Worm (Caenorhabditis elegans) whole organism, L4 larva: ENCODE measurements around the gene sup-26.

Experiments used
- R02D3.7 ChIP-seq: fragments of 150-350 bp; sonication (generic microtip); optimal IDR thresholded peaks from 3 replicates; lab custom pipeline; 2014; ENCODE audit warnings: missing biosample characterization, missing genetic modification characterization
- Y105C5A.15 ChIP-seq: fragments of 200-800 bp; sonication (Bioruptor generic); IDR thresholded peaks from 2 replicates; pipeline ENCODE4 v1.3.6; 2022; ENCODE audit warnings: missing genetic modification characterization, missing compliant biosample characterization
- ceh-20 ChIP-seq: fragments of 200-800 bp; sonication (Bioruptor generic); IDR thresholded peaks from 2 replicates; pipeline ENCODE4 v1.3.6; 2022; ENCODE audit warnings: missing genetic modification reagents, missing genetic modification characterization, missing compliant biosample characterization
- ceh-44 ChIP-seq: fragments of 200-800 bp; sonication (Bioruptor generic); IDR thresholded peaks from 2 replicates; pipeline ENCODE4 v1.3.6; 2022; ENCODE audit warnings: missing genetic modification reagents, missing genetic modification characterization, missing compliant biosample characterization
- cey-2 ChIP-seq: sonication (generic microtip); optimal IDR thresholded peaks from 3 replicates; lab custom pipeline; 2017; ENCODE audit warnings: missing genetic modification characterization, mild to moderate bottlenecking, missing compliant biosample characterization, antibody characterized with exemption, borderline replicate concordance; ENCODE audit not compliant: insufficient read depth
- daf-19 ChIP-seq: fragments of 200-800 bp; sonication (Bioruptor generic); conservative IDR thresholded peaks from 2 replicates; pipeline ENCODE4 v1.3.6; 2022; ENCODE audit warnings: missing genetic modification characterization, missing compliant biosample characterization
- daf-8 ChIP-seq: fragments of 200-800 bp; sonication (Bioruptor generic); IDR thresholded peaks from 2 replicates; pipeline ENCODE4 v1.3.6; 2022; ENCODE audit warnings: missing genetic modification characterization, missing compliant biosample characterization
- dmd-6 ChIP-seq: fragments of 200-800 bp; sonication (Bioruptor generic); IDR thresholded peaks from 2 replicates; pipeline ENCODE4 v1.3.6; 2022; ENCODE audit warnings: missing genetic modification reagents, missing genetic modification characterization, missing compliant biosample characterization
- dmd-8 ChIP-seq: fragments of 200-800 bp; sonication (Bioruptor generic); IDR thresholded peaks from 2 replicates; pipeline ENCODE4 v1.3.6; 2022; ENCODE audit warnings: missing genetic modification characterization, missing compliant biosample characterization
- dmd-9 ChIP-seq: fragments of 200-800 bp; sonication (Bioruptor generic); IDR thresholded peaks from 2 replicates; pipeline ENCODE4 v1.3.6; 2022; ENCODE audit warnings: missing genetic modification reagents, missing genetic modification characterization, missing compliant biosample characterization
- duxl-1 ChIP-seq: sonication (generic microtip); optimal IDR thresholded peaks from 2 replicates; lab custom pipeline; 2016; ENCODE audit warnings: mild to moderate bottlenecking, missing genetic modification characterization, moderate library complexity, missing compliant biosample characterization; ENCODE audit not compliant: poor library complexity
- egl-27 ChIP-seq: sonication (generic microtip); optimal IDR thresholded peaks from 3 replicates; lab custom pipeline; 2017; ENCODE audit warnings: missing biosample characterization, missing genetic modification reagents, missing genetic modification characterization
- gei-8 ChIP-seq: fragments of 200-800 bp; sonication (Bioruptor generic); optimal IDR thresholded peaks from 2 replicates; lab custom pipeline; 2018; ENCODE audit warnings: mild to moderate bottlenecking, missing genetic modification characterization, missing compliant biosample characterization
- hlh-11 ChIP-seq: fragments of 200-800 bp; sonication (Bioruptor generic); optimal IDR thresholded peaks from 2 replicates; lab custom pipeline; 2018; ENCODE audit warnings: mild to moderate bottlenecking, missing genetic modification characterization, missing compliant biosample characterization
- lim-7 ChIP-seq: fragments of 200-800 bp; sonication (Bioruptor generic); IDR thresholded peaks from 2 replicates; pipeline ENCODE4 v1.3.6; 2022; ENCODE audit warnings: missing genetic modification characterization, missing compliant biosample characterization
- lin-1 ChIP-seq: fragments of 200-800 bp; sonication (Bioruptor generic); IDR thresholded peaks from 2 replicates; pipeline ENCODE4 v1.3.6; 2022; ENCODE audit warnings: missing genetic modification reagents, missing genetic modification characterization, missing compliant biosample characterization
- lin-15B ChIP-seq: fragments of 150-350 bp; sonication (generic microtip); optimal IDR thresholded peaks from 3 replicates; lab custom pipeline; 2014; ENCODE audit warnings: missing biosample characterization, missing genetic modification characterization
- lin-29 ChIP-seq: fragments of 200-800 bp; sonication (Bioruptor generic); IDR thresholded peaks from 2 replicates; pipeline ENCODE4 v1.3.6; 2022; ENCODE audit warnings: missing genetic modification reagents, missing genetic modification characterization, missing compliant biosample characterization
- lin-38 ChIP-seq: fragments of 200-800 bp; sonication (Bioruptor generic); IDR thresholded peaks from 2 replicates; pipeline ENCODE4 v1.3.6; 2022; ENCODE audit warnings: missing genetic modification reagents, missing genetic modification characterization, missing compliant biosample characterization
- madf-5 ChIP-seq, 2 experiments: fragments of 200-800 bp; sonication (Bioruptor generic); IDR thresholded peaks; 2 replicates each; pipeline ENCODE4 v1.3.6; 2022; ENCODE audit warnings: missing compliant biosample characterization in 2 of 2, missing genetic modification characterization in 2 of 2
- madf-9 ChIP-seq: fragments of 200-800 bp; sonication (Bioruptor generic); conservative IDR thresholded peaks from 2 replicates; pipeline ENCODE4 v1.3.6; 2022; ENCODE audit warnings: missing genetic modification reagents, missing genetic modification characterization, missing compliant biosample characterization
- mdt-29 ChIP-seq: fragments of 200-800 bp; sonication (Bioruptor generic); IDR thresholded peaks from 2 replicates; pipeline ENCODE4 v1.3.6; 2022; ENCODE audit warnings: missing genetic modification reagents, missing genetic modification characterization, missing compliant biosample characterization
- mep-1 ChIP-seq: fragments of 150-350 bp; sonication (generic microtip); optimal IDR thresholded peaks from 3 replicates; lab custom pipeline; 2014; ENCODE audit warnings: missing biosample characterization, missing genetic modification characterization
- nhr-11 ChIP-seq: fragments of 150-350 bp; optimal IDR thresholded peaks from 2 replicates; lab custom pipeline; 2014; ENCODE audit warnings: missing biosample characterization, missing genetic modification characterization
- nhr-111 ChIP-seq: fragments of 200-800 bp; sonication (Bioruptor generic); optimal IDR thresholded peaks from 2 replicates; lab custom pipeline; 2018; ENCODE audit warnings: mild to moderate bottlenecking, missing genetic modification characterization, missing compliant biosample characterization
- nhr-42 ChIP-seq: fragments of 200-800 bp; sonication (Bioruptor generic); IDR thresholded peaks from 2 replicates; pipeline ENCODE4 v1.3.6; 2022; ENCODE audit warnings: missing genetic modification characterization, missing compliant biosample characterization
- nhr-6 ChIP-seq: fragments of 150-350 bp; optimal IDR thresholded peaks from 2 replicates; lab custom pipeline; 2014; ENCODE audit warnings: missing biosample characterization, missing genetic modification characterization
- pha-4 ChIP-seq, 2 experiments: fragments of 150-350 bp in 1 of 2; fragments of 200-800 bp in 1 of 2; sonication (Bioruptor generic) in 1 of 2; IDR thresholded peaks in 1 of 2; optimal IDR thresholded peaks in 1 of 2; 2 replicates each; pipeline versions ENCODE4 v1.3.6 to Lab custom; 2014 to 2022; ENCODE audit warnings: missing genetic modification characterization in 2 of 2, missing genetic modification reagents in 2 of 2, missing biosample characterization in 1 of 2, missing compliant biosample characterization in 1 of 2
- saeg-2 ChIP-seq: fragments of 200-800 bp; sonication (Bioruptor generic); IDR thresholded peaks from 2 replicates; pipeline ENCODE4 v1.3.6; 2022; ENCODE audit warnings: missing genetic modification reagents, missing genetic modification characterization, missing compliant biosample characterization
- skn-1 ChIP-seq: fragments of 150-350 bp; optimal IDR thresholded peaks from 2 replicates; lab custom pipeline; 2014; ENCODE audit warnings: missing biosample characterization, missing genetic modification characterization
- snpc-4 ChIP-seq: fragments of 150-350 bp; optimal IDR thresholded peaks from 2 replicates; lab custom pipeline; 2014; ENCODE audit warnings: missing biosample characterization, missing genetic modification characterization
- spr-1 ChIP-seq: sonication (generic microtip); optimal IDR thresholded peaks from 2 replicates; lab custom pipeline; 2016; ENCODE audit warnings: mild to moderate bottlenecking, missing genetic modification characterization, missing compliant biosample characterization
- spr-3 ChIP-seq: fragments of 200-800 bp; sonication (Bioruptor generic); optimal IDR thresholded peaks from 2 replicates; lab custom pipeline; 2018; ENCODE audit warnings: mild to moderate bottlenecking, missing genetic modification characterization, missing compliant biosample characterization
- tag-97 ChIP-seq: fragments of 200-800 bp; sonication (Bioruptor generic); IDR thresholded peaks from 2 replicates; pipeline ENCODE4 v1.3.6; 2022; ENCODE audit warnings: missing genetic modification characterization, missing compliant biosample characterization
- tra-1 ChIP-seq: fragments of 200-800 bp; sonication (Bioruptor generic); IDR thresholded peaks from 2 replicates; pipeline ENCODE4 v1.3.6; 2022; ENCODE audit warnings: missing genetic modification reagents, missing genetic modification characterization, missing compliant biosample characterization
- unc-39 ChIP-seq: sonication (generic microtip); optimal IDR thresholded peaks from 2 replicates; lab custom pipeline; 2017; ENCODE audit warnings: missing biosample characterization, missing genetic modification characterization
- unc-62 ChIP-seq, 3 experiments: fragments of 150-350 bp in 1 of 3; sonication (generic microtip); optimal IDR thresholded peaks in 2 of 3; peaks in 1 of 3; 1 replicate in 1 of 3; 2 replicates in 2 of 3; lab custom pipeline; 2014 to 2017; ENCODE audit warnings: missing biosample characterization in 3 of 3, missing genetic modification characterization in 3 of 3, missing genetic modification reagents in 3 of 3, missing genotype in 1 of 3
- vab-7 ChIP-seq: fragments of 200-800 bp; sonication (Bioruptor generic); IDR thresholded peaks from 2 replicates; pipeline ENCODE4 v1.3.6; 2022; ENCODE audit warnings: missing genetic modification reagents, missing genetic modification characterization, missing compliant biosample characterization
- zfp-3 ChIP-seq: fragments of 200-800 bp; sonication (Bioruptor generic); conservative IDR thresholded peaks from 2 replicates; pipeline ENCODE4 v1.3.6; 2022; ENCODE audit warnings: missing genetic modification reagents, missing genetic modification characterization, missing compliant biosample characterization
- ztf-7 ChIP-seq: fragments of 150-350 bp; optimal IDR thresholded peaks from 2 replicates; lab custom pipeline; 2014; ENCODE audit warnings: missing biosample characterization, missing genetic modification characterization

sup-26 gene

DNA sequence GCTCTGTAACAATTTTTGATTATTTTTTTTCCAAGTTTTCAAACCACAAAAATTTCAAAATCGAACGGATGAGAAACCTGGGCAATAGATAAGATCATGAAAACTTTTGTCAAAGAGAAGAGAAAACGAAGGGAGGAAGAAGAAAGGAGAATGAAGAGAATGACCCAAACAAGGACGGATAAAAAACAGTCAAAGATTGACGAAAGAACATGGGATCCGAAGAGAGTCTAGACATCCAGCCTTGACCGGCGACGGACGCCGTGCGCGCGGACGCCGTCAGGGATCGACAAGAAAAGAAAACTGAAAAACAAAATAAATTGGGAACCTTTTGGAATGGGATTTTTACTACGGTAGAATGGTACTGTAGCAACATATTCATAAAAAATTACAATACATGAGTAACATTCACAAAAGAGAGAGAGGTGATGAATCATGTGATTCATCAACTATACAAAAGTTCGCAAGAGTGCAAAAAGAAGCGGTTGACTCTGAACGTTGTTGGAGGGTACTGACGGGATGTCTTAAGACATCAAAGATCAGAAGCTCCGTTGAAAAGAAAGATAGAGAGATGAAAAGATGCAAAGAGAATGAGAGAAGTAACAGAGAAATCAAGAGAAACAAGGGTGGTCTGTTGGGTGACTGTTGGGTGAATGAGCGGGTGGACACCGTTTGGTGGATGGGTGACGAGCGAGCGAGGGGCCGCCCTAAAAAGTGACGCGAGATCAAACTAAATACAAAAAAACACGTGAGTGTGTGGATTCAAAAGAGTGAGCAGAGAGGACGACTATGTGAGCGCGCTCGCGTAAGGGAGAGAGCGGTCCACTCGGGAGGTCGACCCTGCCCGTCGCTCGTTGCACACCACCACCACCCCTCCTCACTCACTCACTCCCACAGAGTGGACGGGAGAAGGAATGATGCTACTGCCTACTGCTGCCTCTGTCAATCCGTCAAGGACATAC, at the start of gene sup-26 (continued):
- TF ChIP-seq cey-2 (tag; lab: Kevin White, UChicago) (no peak), dmd-6 (GFP tag; lab: Robert Waterston, UW) (no peak), nhr-6 (tag; lab: Kevin White, UChicago) (peak; percentile 90), lin-1 (GFP tag; lab: Robert Waterston, UW) (no peak), madf-9 (GFP tag; lab: Robert Waterston, UW) (no peak), tra-1 (no peak), lin-15B (tag; lab: Kevin White, UChicago) (no peak), hlh-11 (tag; lab: Kevin White, UChicago) (peak; percentile 41), unc-62 (GFP tag; optimal IDR thresholded peaks at IDR 0.05 in 1 of 2; lab: Kevin White, UChicago) (peak in 1 of 2 experiments; percentile 57), unc-62 (tag; optimal IDR thresholded peaks at IDR 0.05; lab: Kevin White, UChicago) (no peak), R02D3.7 (tag; lab: Kevin White, UChicago) (no peak), zfp-3 (no peak), dmd-9 (no peak), gei-8 (GFP tag; lab: Kevin White, UChicago) (no peak), nhr-111 (GFP tag; lab: Kevin White, UChicago) (no peak), ceh-20 (GFP tag; lab: Robert Waterston, UW) (no peak), saeg-2 (GFP tag; lab: Robert Waterston, UW) (no peak), nhr-11 (no peak), ceh-44 (no peak), dmd-8 (GFP tag; lab: Robert Waterston, UW) (no peak), lin-29 (GFP tag; lab: Robert Waterston, UW) (no peak), egl-27 (no peak), pha-4 (GFP tag; IDR thresholded peaks at IDR 0.05; lab: Robert Waterston, UW) (no peak), pha-4 (tag; optimal IDR thresholded peaks at IDR 0.05; lab: Kevin White, UChicago) (peak; percentile 32), mep-1 (tag; lab: Kevin White, UChicago) (no peak), daf-19 (no peak), madf-5 (GFP tag; IDR thresholded peaks at IDR 0.05; lab: Robert Waterston, UW) (no peak), spr-1 (tag; lab: Kevin White, UChicago) (no peak), tag-97 (GFP tag; lab: Robert Waterston, UW) (no peak), mdt-29 (GFP tag; lab: Robert Waterston, UW) (no peak), snpc-4 (tag; lab: Kevin White, UChicago) (no peak), duxl-1 (tag; lab: Kevin White, UChicago) (no peak), Y105C5A.15 (GFP tag; lab: Robert Waterston, UW) (no peak), lim-7 (GFP tag; lab: Robert Waterston, UW) (no peak), lin-38 (GFP tag; lab: Robert Waterston, UW) (no peak), nhr-42 (GFP tag; lab: Robert Waterston, UW) (no peak), skn-1 (no peak), spr-3 (GFP tag; lab: Kevin White, UChicago) (no peak), vab-7 (GFP tag; lab: Robert Waterston, UW) (no peak), ztf-7 (no peak), daf-8 (GFP tag; lab: Robert Waterston, UW) (no peak), unc-39 (tag; lab: Kevin White, UChicago) (no peak)
